Worm (Caenorhabditis elegans) whole organism, midembryonic: ENCODE data around the gene dgk-1.

Source experiments
- cog-1 ChIP-seq: sonication (generic microtip); optimal IDR thresholded peaks from 2 replicates; lab custom pipeline; 2016; ENCODE audit warnings: missing genetic modification characterization, missing compliant biosample characterization
- flt-1 ChIP-seq: fragments of 200-800 bp; sonication (Bioruptor generic); IDR thresholded peaks from 2 replicates; pipeline ENCODE4 v1.3.6; 2022; ENCODE audit warnings: missing genetic modification characterization, missing compliant biosample characterization
- klf-2 ChIP-seq: fragments of 200-800 bp; sonication (Bioruptor generic); conservative IDR thresholded peaks from 2 replicates; pipeline ENCODE4 v1.3.6; 2022; ENCODE audit warnings: missing genetic modification reagents, missing genetic modification characterization, missing compliant biosample characterization
- med-1 ChIP-seq: sonication (generic microtip); optimal IDR thresholded peaks from 2 replicates; lab custom pipeline; 2017; ENCODE audit warnings: missing genetic modification characterization, mild to moderate bottlenecking, missing compliant biosample characterization, antibody characterized with exemption, missing genetic modification reagents; ENCODE audit not compliant: insufficient read depth
- ref-1 ChIP-seq: fragments of 200-800 bp; sonication (Bioruptor generic); conservative IDR thresholded peaks from 2 replicates; pipeline ENCODE4 v1.3.6; 2022; ENCODE audit warnings: missing genetic modification reagents, missing genetic modification characterization, missing compliant biosample characterization
- tab-1 ChIP-seq: fragments of 200-800 bp; sonication (Bioruptor generic); IDR thresholded peaks from 2 replicates; pipeline ENCODE4 v1.3.6; 2022; ENCODE audit warnings: missing genetic modification characterization, missing compliant biosample characterization
- ztf-23 ChIP-seq: fragments of 200-800 bp; sonication (Bioruptor generic); IDR thresholded peaks from 2 replicates; pipeline ENCODE4 v1.3.6; 2022; ENCODE audit warnings: missing genetic modification reagents, missing genetic modification characterization, missing compliant biosample characterization
- ztf-29 ChIP-seq: fragments of 200-800 bp; sonication (Bioruptor generic); IDR thresholded peaks from 2 replicates; pipeline ENCODE4 v1.3.6; 2022; ENCODE audit warnings: missing genetic modification reagents, missing genetic modification characterization, missing compliant biosample characterization

ce11 chrX:970072-970471 lies 21.2 kb downstream of the dgk-1 start, which contains the start of gene C44C1.6:
- TF ChIP-seq tab-1 (GFP tag; lab: Robert Waterston, UW) (no peak), ztf-29 (GFP tag; lab: Robert Waterston, UW) (no peak), flt-1 (GFP tag; lab: Robert Waterston, UW) (no peak), ref-1 (GFP tag; lab: Robert Waterston, UW) (no peak), klf-2 (GFP tag; lab: Robert Waterston, UW) (no peak), cog-1 (tag; lab: Kevin White, UChicago) (no peak), med-1 (GFP tag; lab: Kevin White, UChicago) (no peak), ztf-23 (GFP tag; lab: Robert Waterston, UW) (no peak)
